Worm (Caenorhabditis elegans): ENCODE results near the gene nstp-6.

DNA sequence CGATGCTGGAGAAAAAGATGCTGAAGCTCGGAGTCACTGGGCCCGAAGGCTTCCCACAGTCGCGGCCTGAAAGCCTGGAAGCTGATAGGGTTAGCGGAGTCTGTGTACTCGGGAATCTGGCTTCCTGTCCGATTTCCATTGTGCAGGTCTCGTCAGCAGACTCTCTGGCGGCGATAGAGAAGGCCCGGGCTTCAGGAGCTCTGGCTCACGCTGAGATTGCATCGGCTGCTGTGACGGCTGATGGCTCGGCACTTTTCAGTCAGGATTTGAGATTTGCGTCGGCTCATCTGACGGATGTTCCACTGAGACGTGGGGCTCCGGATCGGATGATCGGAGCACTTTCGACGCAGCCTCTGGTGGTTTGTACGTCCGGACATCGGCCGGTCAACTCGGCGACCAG lies 24.0 kb downstream of the nstp-6 start:
- TF ChIP-seq W03F9.2 (tag; optimal IDR thresholded peaks at IDR 0.05): no peak
- no peak for TF ChIP-seq him-1 (tag; optimal IDR thresholded peaks at IDR 0.05)

Data from whole organism, L4/young adult.